Worm (Caenorhabditis elegans): ENCODE results near the gene chil-18.

The chil-18 gene

ce11 chrII:9490589-9490988 is 42.5 kb downstream of the chil-18 start (continued):
- TF ChIP-seq zag-1 (tag; optimal IDR thresholded peaks at IDR 0.05) = no peak
- no peak for TF ChIP-seq unc-130 (tag; optimal IDR thresholded peaks at IDR 0.05)
- no peak for TF ChIP-seq mef-2 (tag; optimal IDR thresholded peaks at IDR 0.05)
- TF ChIP-seq ceh-63 (GFP tag; optimal IDR thresholded peaks at IDR 0.05) = no peak
- TF ChIP-seq lsy-2 (tag; optimal IDR thresholded peaks at IDR 0.05) = peak in 1 of 2 experiments; percentile 24
- no peak for TF ChIP-seq ztf-11 (tag; optimal IDR thresholded peaks at IDR 0.05)
- no peak for TF ChIP-seq egl-27 (tag; optimal IDR thresholded peaks at IDR 0.05)
- no peak for TF ChIP-seq hlh-17 (GFP tag; optimal IDR thresholded peaks at IDR 0.05; ENCODE audit: borderline replicate concordance)
- TF ChIP-seq sptf-1 (tag; optimal IDR thresholded peaks at IDR 0.05) = no peak
- TF ChIP-seq ama-1 (optimal IDR thresholded peaks at IDR 0.05) = no peak
- TF ChIP-seq lin-15B (tag; optimal IDR thresholded peaks at IDR 0.05) = no peak
- TF ChIP-seq nhr-19 (GFP tag; conservative IDR thresholded peaks at IDR 0.05) = peak; percentile 21; the same call in 1 of the 2 replicates
- no peak for TF ChIP-seq nhr-28 (tag; optimal IDR thresholded peaks at IDR 0.05)
- TF ChIP-seq swsn-7 (tag; optimal IDR thresholded peaks at IDR 0.05) = no peak
- no peak for TF ChIP-seq hpl-2 (GFP tag; optimal IDR thresholded peaks at IDR 0.05)
- no peak for TF ChIP-seq irx-1 (tag; optimal IDR thresholded peaks at IDR 0.05)
- TF ChIP-seq fkh-4 (tag; optimal IDR thresholded peaks at IDR 0.05; ENCODE audit: borderline replicate concordance) = no peak

- TF ChIP-seq Y116A8C.19 (tag; optimal IDR thresholded peaks at IDR 0.05; ENCODE audit: borderline replicate concordance) = no peak
- TF ChIP-seq nhr-90 (tag; optimal IDR thresholded peaks at IDR 0.05; ENCODE audit: poor library complexity) = no peak
- TF ChIP-seq hpl-2 (GFP tag; optimal IDR thresholded peaks at IDR 0.05) = no peak
- TF ChIP-seq ceh-82 (tag; optimal IDR thresholded peaks at IDR 0.05) = no peak
- TF ChIP-seq mdl-1 (tag; optimal IDR thresholded peaks at IDR 0.05) = no peak
These were observed 43.0 kb downstream of the chil-18 start for ce11 chrII:9491045-9491444.

ce11 chrII:9493242-9494058 is 45.4 kb downstream of the chil-18 start:
- peak; percentile 77 for TF ChIP-seq nhr-71 (tag; optimal IDR thresholded peaks at IDR 0.05)
- TF ChIP-seq lsy-2 (tag; optimal IDR thresholded peaks at IDR 0.05) = peak in 1 of 2 experiments; percentile 58
- TF ChIP-seq lin-39 (tag; optimal IDR thresholded peaks at IDR 0.05) = no peak
- peak; percentile 54 for TF ChIP-seq nhr-90 (tag; optimal IDR thresholded peaks at IDR 0.05; ENCODE audit: poor library complexity)
- TF ChIP-seq nhr-20 (tag; optimal IDR thresholded peaks at IDR 0.05) = peak; percentile 64
- peak; percentile 96 for TF ChIP-seq nhr-85 (tag)
- no peak for TF ChIP-seq tbx-2 (tag; optimal IDR thresholded peaks at IDR 0.05)
- peak; percentile 63 for TF ChIP-seq snu-23 (GFP tag; optimal IDR thresholded peaks at IDR 0.05)
- TF ChIP-seq ceh-82 (tag; optimal IDR thresholded peaks at IDR 0.05) = no peak
- TF ChIP-seq swsn-7 (tag; optimal IDR thresholded peaks at IDR 0.05) = no peak
- TF ChIP-seq mdl-1 (tag; optimal IDR thresholded peaks at IDR 0.05) = no peak
- TF ChIP-seq mep-1 (tag; optimal IDR thresholded peaks at IDR 0.05) = peak; percentile 36
- TF ChIP-seq nhr-47 (tag; optimal IDR thresholded peaks at IDR 0.05) = peak; percentile 24
- TF ChIP-seq nhr-19 (GFP tag; conservative IDR thresholded peaks at IDR 0.05) = peak; percentile 34; the same call in 1 of the 2 replicates
- peak; percentile 38 for TF ChIP-seq blmp-1 (tag; optimal IDR thresholded peaks at IDR 0.05)
- TF ChIP-seq aha-1 (tag; optimal IDR thresholded peaks at IDR 0.05) = no peak
- TF ChIP-seq lin-35 (GFP tag; optimal IDR thresholded peaks at IDR 0.05) = peak in 1 of 2 experiments; percentile 7
- TF ChIP-seq elt-3 (tag; optimal IDR thresholded peaks at IDR 0.05) = peak in 2 of 6 experiments; percentile 1 to 45
- TF ChIP-seq nhr-11 (tag; optimal IDR thresholded peaks at IDR 0.05) = no peak
- TF ChIP-seq grh-1 (GFP tag; IDR thresholded peaks at IDR 0.05) = peak; percentile 36; the same call in 1 of the 2 replicates
- TF ChIP-seq lin-14 (GFP tag; optimal IDR thresholded peaks at IDR 0.05) = peak; percentile 58
- no peak for TF ChIP-seq nhr-84 (tag; optimal IDR thresholded peaks at IDR 0.05)
